Worm (Caenorhabditis elegans): ENCODE results near the gene srx-47.

Gene srx-47

ce11 chrV:9340318-9340717 lies 9.5 kb upstream of the srx-47 start:
- TF ChIP-seq rpc-1 (optimal IDR thresholded peaks at IDR 0.05) (no peak), rpc-1 (tag; optimal IDR thresholded peaks at IDR 0.05) (no peak), sea-2 (GFP tag; IDR thresholded peaks at IDR 0.05) (peak; percentile 65; the same call in 1 of the 2 replicates), Y67H2A.10 (GFP tag; conservative IDR thresholded peaks at IDR 0.05) (0 out of 2 replicates have a peak, but pooled peaks have one; percentile 24), ztf-25 (GFP tag; IDR thresholded peaks at IDR 0.05) (peak; percentile 70; the same call in 1 of the 2 replicates), attf-6 (GFP tag; IDR thresholded peaks at IDR 0.05) (0 out of 2 replicates have a peak, but pooled peaks have one; percentile 42), F39B2.1 (GFP tag; IDR thresholded peaks at IDR 0.05) (peak; percentile 50; the same call in 1 of the 2 replicates), hmg-1.2 (GFP tag; IDR thresholded peaks at IDR 0.05) (peak; percentile 62), efl-1 (GFP tag; optimal IDR thresholded peaks at IDR 0.05) (no peak), C06A6.2 (GFP tag; conservative IDR thresholded peaks at IDR 0.05) (peak; percentile 80), sdz-38 (tag; optimal IDR thresholded peaks at IDR 0.05) (no peak), attf-3 (GFP tag; conservative IDR thresholded peaks at IDR 0.05) (0 out of 2 replicates have a peak, but pooled peaks have one; percentile 13), dox-1 (GFP tag; IDR thresholded peaks at IDR 0.05) (peak; percentile 58; the same call in 1 of the 2 replicates), cebp-2 (GFP tag; IDR thresholded peaks at IDR 0.05) (peak; percentile 97), Y53G8AR.9 (GFP tag; conservative IDR thresholded peaks at IDR 0.05) (peak; percentile 96), madf-3 (GFP tag; IDR thresholded peaks at IDR 0.05) (peak; percentile 80), ztf-6 (GFP tag; IDR thresholded peaks at IDR 0.05) (no peak), lsl-1 (GFP tag; optimal IDR thresholded peaks at IDR 0.05) (no peak), chd-7 (tag; optimal IDR thresholded peaks at IDR 0.05) (peak; percentile 49), ceh-40 (GFP tag; IDR thresholded peaks at IDR 0.05) (peak; percentile 75), nhr-27 (tag; optimal IDR thresholded peaks at IDR 0.05) (no peak), egl-18 (GFP tag; IDR thresholded peaks at IDR 0.05) (no peak), K12H6.12 (tag; optimal IDR thresholded peaks at IDR 0.05) (peak; percentile 8), Y95B8A.8 (GFP tag; IDR thresholded peaks at IDR 0.05) (peak; percentile 88), Y53F4B.3 (GFP tag; IDR thresholded peaks at IDR 0.05) (peak; percentile 36; the same call in 1 of the 2 replicates), nfya-2 (GFP tag; IDR thresholded peaks at IDR 0.05) (peak; percentile 81), cebp-1 (GFP tag; IDR thresholded peaks at IDR 0.05) (peak; percentile 70), cebp-1 (tag; optimal IDR thresholded peaks at IDR 0.05) (peak; percentile 62), nhr-90 (tag; optimal IDR thresholded peaks at IDR 0.05) (no peak), mcd-1 (GFP tag; IDR thresholded peaks at IDR 0.05) (peak; percentile 49; the same call in 1 of the 2 replicates), B0336.3 (GFP tag; IDR thresholded peaks at IDR 0.05) (peak; percentile 52), madf-10 (tag; optimal IDR thresholded peaks at IDR 0.05) (no peak), pbrm-1 (GFP tag; IDR thresholded peaks at IDR 0.05) (peak; percentile 80), D2030.7 (GFP tag; IDR thresholded peaks at IDR 0.05) (peak; percentile 26; the same call in 1 of the 2 replicates), tlf-1 (GFP tag; optimal IDR thresholded peaks at IDR 0.05) (peak; percentile 47), mel-28 (tag; optimal IDR thresholded peaks at IDR 0.05; ENCODE audit: borderline replicate concordance) (peak; percentile 21), bed-1 (GFP tag; IDR thresholded peaks at IDR 0.05) (0 out of 2 replicates have a peak, but pooled peaks have one; percentile 23), F23B12.7 (tag; optimal IDR thresholded peaks at IDR 0.05; ENCODE audit: insufficient read depth) (no peak), aptf-2 (GFP tag; conservative IDR thresholded peaks at IDR 0.05) (0 out of 2 replicates have a peak, but pooled peaks have one; percentile 27), nfyb-1 (GFP tag; IDR thresholded peaks at IDR 0.05) (peak; percentile 86), hsf-1 (GFP tag; IDR thresholded peaks at IDR 0.05) (peak; percentile 59; the same call in 1 of the 2 replicates), aptf-3 (GFP tag; IDR thresholded peaks at IDR 0.05) (0 out of 2 replicates have a peak, but pooled peaks have one; percentile 11), ekl-4 (GFP tag; IDR thresholded peaks at IDR 0.05) (peak; percentile 75), ceh-58 (GFP tag; IDR thresholded peaks at IDR 0.05) (0 out of 2 replicates have a peak, but pooled peaks have one; percentile 86), F57C9.4 (tag; optimal IDR thresholded peaks at IDR 0.05) (no peak), T07F8.4 (tag; optimal IDR thresholded peaks at IDR 0.05) (no peak), mxl-1 (tag; optimal IDR thresholded peaks at IDR 0.05) (peak; percentile 23), nhr-120 (GFP tag; IDR thresholded peaks at IDR 0.05) (0 out of 2 replicates have a peak, but pooled peaks have one; percentile 43), atf-7 (tag; optimal IDR thresholded peaks at IDR 0.05) (peak; percentile 16)

All from whole organism, young adult.